ENCODE assay signal across 3 fruit fly cellular contexts in the genomic region with DNA sequence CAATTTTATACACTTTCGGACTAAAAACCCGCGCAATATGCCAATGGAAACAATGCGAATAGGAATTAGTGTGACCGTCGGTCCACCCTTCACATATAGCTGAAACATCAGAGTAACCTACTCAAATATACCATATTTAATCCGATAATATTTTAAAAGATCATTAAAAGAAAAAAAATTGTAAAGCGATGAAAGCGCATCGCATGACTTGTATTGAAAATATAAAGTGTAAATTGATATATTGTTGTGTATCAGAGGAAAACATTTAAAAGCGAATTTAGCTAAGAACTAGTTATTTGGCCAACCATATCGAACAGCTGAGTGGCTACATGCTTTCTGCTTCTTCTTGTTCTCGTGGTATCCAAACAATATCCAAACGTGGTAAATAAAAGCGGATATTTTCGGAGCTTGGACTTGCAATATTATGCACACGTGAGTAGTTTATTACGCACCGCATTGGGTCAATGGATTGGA.
TF ChIP-seq lines count a peak whose summit lies in the region.

A gene (minus strand): TSS at position 54 of the 474 bp plus-strand sequence.
A gene (plus strand): TSS at position 161 of the 474 bp plus-strand sequence.

- TF ChIP-seq CTCF in whole organism, embryonic (GFP tag; optimal IDR thresholded peaks at IDR 0.05; lab: Kevin White, UChicago): no peak

TF ChIP-seq in whole organism, adult, 20 proteins besides CTCF, POLR2A, EP300 and RAD21:
- TF ChIP-seq CG14711 (tag; optimal IDR thresholded peaks at IDR 0.05; lab: Kevin White, UChicago) (peak; percentile 28), CG5204 (GFP tag; optimal IDR thresholded peaks at IDR 0.05; lab: Kevin White, UChicago) (no peak), CG7101 (tag; optimal IDR thresholded peaks at IDR 0.05; lab: Kevin White, UChicago) (no peak), ovo (GFP tag; optimal IDR thresholded peaks at IDR 0.05; lab: Kevin White, UChicago) (no peak), CG12768 (GFP tag; optimal IDR thresholded peaks at IDR 0.05; lab: Kevin White, UChicago) (no peak), CG1620 (GFP tag; optimal IDR thresholded peaks at IDR 0.05; lab: Kevin White, UChicago) (peak; percentile 28), Crg-1 (GFP tag; optimal IDR thresholded peaks at IDR 0.05; lab: Kevin White, UChicago) (no peak), bab1 (GFP tag; optimal IDR thresholded peaks at IDR 0.05; lab: Kevin White, UChicago) (peak; percentile 60), Mnt (GFP tag; optimal IDR thresholded peaks at IDR 0.05; lab: Kevin White, UChicago) (peak; percentile 64), cnc (optimal IDR thresholded peaks at IDR 0.05; lab: Kevin White, UChicago) (no peak), CG11617 (GFP tag; optimal IDR thresholded peaks at IDR 0.05; lab: Kevin White, UChicago) (peak; percentile 10)

TF ChIP-seq in whole organism, embryonic, 481 proteins besides CTCF, POLR2A, EP300 and RAD21 (continues in another document):
- TF ChIP-seq Dp (GFP tag; optimal IDR thresholded peaks at IDR 0.05; lab: Kevin White, UChicago) (peak; percentile 70), CG2889 (GFP tag; IDR thresholded peaks at IDR 0.05; lab: Robert Waterston, UW) (no peak), Med (GFP tag; lab: Kevin White, UChicago) (peak; percentile 64), run (tag; optimal IDR thresholded peaks at IDR 0.05; lab: Kevin White, UChicago) (no peak), gsb-n (tag; optimal IDR thresholded peaks at IDR 0.05; lab: Kevin White, UChicago) (no peak), Myb (GFP tag; optimal IDR thresholded peaks at IDR 0.05; lab: Kevin White, UChicago) (peak; percentile 33), nom (GFP tag; optimal IDR thresholded peaks at IDR 0.05; lab: Kevin White, UChicago) (no peak), CG9797 (GFP tag; optimal IDR thresholded peaks at IDR 0.05; lab: Kevin White, UChicago) (peak; percentile 75), CG12744 (GFP tag; optimal IDR thresholded peaks at IDR 0.05; lab: Kevin White, UChicago) (peak; percentile 11), dm (GFP tag; optimal IDR thresholded peaks at IDR 0.05; lab: Kevin White, UChicago) (peak; percentile 83), CG10431 (GFP tag; optimal IDR thresholded peaks at IDR 0.05; lab: Kevin White, UChicago) (peak; percentile 16), CG5953 (GFP tag; IDR thresholded peaks at IDR 0.05; lab: Robert Waterston, UW) (no peak), trem (tag; optimal IDR thresholded peaks at IDR 0.05; lab: Kevin White, UChicago) (peak; percentile 93), Awh (GFP tag; IDR thresholded peaks at IDR 0.05; lab: Robert Waterston, UW) (no peak), Sin3A (optimal IDR thresholded peaks at IDR 0.05; lab: Kevin White, UChicago) (peak; percentile 47), Trl (optimal IDR thresholded peaks at IDR 0.05; lab: Kevin White, UChicago) (no peak), Trl (GFP tag; optimal IDR thresholded peaks at IDR 0.05; lab: Kevin White, UChicago) (no peak), Atf3 (GFP tag; optimal IDR thresholded peaks at IDR 0.05; lab: Kevin White, UChicago) (no peak), insv (GFP tag; optimal IDR thresholded peaks at IDR 0.05; lab: Kevin White, UChicago) (peak in 1 of 2 experiments; percentile 19), TFAM (GFP tag; optimal IDR thresholded peaks at IDR 0.05; lab: Kevin White, UChicago) (no peak), Sry-δ (GFP tag; optimal IDR thresholded peaks at IDR 0.05; lab: Kevin White, UChicago) (peak; percentile 43), CG7786 (GFP tag; optimal IDR thresholded peaks at IDR 0.05; lab: Kevin White, UChicago) (no peak), Aef1 (GFP tag; IDR thresholded peaks at IDR 0.05; lab: Robert Waterston, UW) (no peak), dati (GFP tag; IDR thresholded peaks at IDR 0.05; lab: Robert Waterston, UW) (no peak), CG3065 (GFP tag; optimal IDR thresholded peaks at IDR 0.05; lab: Kevin White, UChicago) (no peak), nmo (GFP tag; optimal IDR thresholded peaks at IDR 0.05; lab: Kevin White, UChicago) (peak; percentile 46), row (GFP tag; IDR thresholded peaks at IDR 0.05; lab: Robert Waterston, UW) (peak; percentile 71), Doc2 (GFP tag; IDR thresholded peaks at IDR 0.05; lab: Robert Waterston, UW) (no peak), Camta (GFP tag; optimal IDR thresholded peaks at IDR 0.05; lab: Kevin White, UChicago) (no peak), phol (tag; optimal IDR thresholded peaks at IDR 0.05; lab: Kevin White, UChicago) (peak; percentile 55), Sry-β (GFP tag; optimal IDR thresholded peaks at IDR 0.05; lab: Kevin White, UChicago) (peak; percentile 89), Max (GFP tag; optimal IDR thresholded peaks at IDR 0.05; lab: Kevin White, UChicago) (peak; percentile 73), Pdp1 (GFP tag; optimal IDR thresholded peaks at IDR 0.05; lab: Kevin White, UChicago) (no peak), chn (GFP tag; optimal IDR thresholded peaks at IDR 0.05; lab: Kevin White, UChicago) (no peak), ara (GFP tag; IDR thresholded peaks at IDR 0.05; lab: Robert Waterston, UW) (no peak), CG2116 (GFP tag; optimal IDR thresholded peaks at IDR 0.05; lab: Kevin White, UChicago) (peak; percentile 55), Dfd (GFP tag; optimal IDR thresholded peaks at IDR 0.05; lab: Kevin White, UChicago) (no peak), MESR4 (GFP tag; optimal IDR thresholded peaks at IDR 0.05; lab: Kevin White, UChicago) (peak; percentile 58), CG34376 (GFP tag; optimal IDR thresholded peaks at IDR 0.05; lab: Kevin White, UChicago) (peak; percentile 8)

TF ChIP-seq in whole organism, wandering third instar larva, 38 proteins besides CTCF, POLR2A, EP300 and RAD21:
- peak; percentile 73 for TF ChIP-seq Myc (optimal IDR thresholded peaks at IDR 0.05; lab: Kevin White, UChicago)
- no peak for TF ChIP-seq Mio (GFP tag; optimal IDR thresholded peaks at IDR 0.05; lab: Kevin White, UChicago)
- TF ChIP-seq Hr83 (GFP tag; optimal IDR thresholded peaks at IDR 0.05; lab: Kevin White, UChicago; ENCODE audit: poor library complexity, severe bottlenecking): no peak
- TF ChIP-seq Rel (GFP tag; optimal IDR thresholded peaks at IDR 0.05; lab: Kevin White, UChicago): no peak
- peak; percentile 1 for TF ChIP-seq Rel (tag; optimal IDR thresholded peaks at IDR 0.05; lab: Kevin White, UChicago)
- TF ChIP-seq CG9705 (GFP tag; optimal IDR thresholded peaks at IDR 0.05; lab: Kevin White, UChicago): no peak
- TF ChIP-seq psq (GFP tag; optimal IDR thresholded peaks at IDR 0.05; lab: Kevin White, UChicago): no peak
- TF ChIP-seq Dfd (GFP tag; optimal IDR thresholded peaks at IDR 0.05; lab: Kevin White, UChicago): no peak
- TF ChIP-seq lola (GFP tag; optimal IDR thresholded peaks at IDR 0.05; lab: Kevin White, UChicago): no peak
- TF ChIP-seq Hr78 (GFP tag; optimal IDR thresholded peaks at IDR 0.05; lab: Kevin White, UChicago): no peak
TF ChIP-seq in whole organism, wandering third instar larva: peak in this region for 2.
